Fruit fly (Drosophila melanogaster) whole organism, embryonic: ENCODE measurements around the gene Sox21a.

Source experiments
- ab ChIP-seq: fragments of 200-800 bp; sonication (Bioruptor generic); optimal IDR thresholded peaks from 2 replicates; lab custom pipeline; 2016; ENCODE audit warnings: missing biosample characterization, missing genetic modification characterization
- lola ChIP-seq, 3 experiments: fragments of >200 bp in 2 of 3; fragments of 200-800 bp in 1 of 3; sonication (Bioruptor generic) in 1 of 3; optimal IDR thresholded peaks; 2 replicates each; lab custom pipeline; 2017 to 2019; ENCODE audit warnings: missing biosample characterization in 3 of 3, missing genetic modification characterization in 3 of 3, mild to moderate bottlenecking in 1 of 3, moderate library complexity in 1 of 3
- prd ChIP-seq, 3 experiments: fragments of >200 bp in 2 of 3; fragments of 200-800 bp in 1 of 3; sonication (Bioruptor generic) in 1 of 3; optimal IDR thresholded peaks in 2 of 3; IDR thresholded peaks in 1 of 3; 2 replicates in 2 of 3; 3 replicates in 1 of 3; pipeline versions ENCODE4 v1.3.6 to Lab custom; 2017 to 2022; ENCODE audit warnings: missing biosample characterization in 1 of 3, missing genetic modification characterization in 1 of 3
- ssp ChIP-seq: fragments of 200-800 bp; sonication (Bioruptor generic); IDR thresholded peaks from 2 replicates; pipeline ENCODE4 v1.3.6; 2022; ENCODE audit warnings: missing biosample characterization, missing genetic modification characterization

DNA sequence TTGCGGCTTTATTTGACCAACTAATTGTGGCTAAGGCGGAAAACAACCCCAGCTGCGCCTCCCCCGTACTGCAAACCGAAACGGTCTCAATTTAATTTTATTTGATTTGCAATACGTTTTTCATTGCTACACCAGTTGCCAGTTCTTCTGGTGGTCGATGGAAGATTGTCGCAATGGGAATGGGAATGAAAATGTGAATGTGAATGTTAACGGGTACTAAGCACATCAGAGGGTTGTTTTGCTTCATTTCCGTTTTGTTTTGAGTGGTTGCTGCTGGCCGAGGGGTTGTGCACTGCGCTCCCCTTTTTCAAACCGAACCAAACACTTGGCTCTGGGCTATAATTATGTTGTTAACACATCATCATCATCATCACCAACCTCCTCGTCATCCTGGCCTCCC, 6.2 kb upstream of the Sox21a start:
- no peak for TF ChIP-seq ssp (GFP tag; lab: Robert Waterston, UW)
- no peak for TF ChIP-seq lola (GFP tag; optimal IDR thresholded peaks at IDR 0.05; lab: Kevin White, UChicago)
- TF ChIP-seq ab (GFP tag; lab: Kevin White, UChicago): no peak
- no peak for TF ChIP-seq prd (optimal IDR thresholded peaks at IDR 0.05; lab: Kevin White, UChicago)
- TF ChIP-seq prd (GFP tag; IDR thresholded peaks at IDR 0.05; lab: Robert Waterston, UW): no peak
